Worm (Caenorhabditis elegans) whole organism, late embryonic: Measurements from ENCODE around the gene wdr-31.

Experiments
- C38D4.7 ChIP-seq: fragments of 200-800 bp; sonication (Bioruptor generic); optimal IDR thresholded peaks from 2 replicates; lab custom pipeline; 2018; ENCODE audit warnings: mild to moderate bottlenecking, missing genetic modification characterization, moderate library complexity, missing compliant biosample characterization
- K09A11.1 ChIP-seq: sonication (generic microtip); optimal IDR thresholded peaks from 2 replicates; lab custom pipeline; 2017; ENCODE audit warnings: antibody characterized with exemption, mild to moderate bottlenecking, missing genetic modification characterization, missing compliant biosample characterization; ENCODE audit not compliant: insufficient read depth
- T23F11.4 ChIP-seq: fragments of 200-800 bp; sonication (Bioruptor generic); optimal IDR thresholded peaks from 2 replicates; lab custom pipeline; 2018; ENCODE audit warnings: mild to moderate bottlenecking, missing genetic modification characterization, missing compliant biosample characterization
- Y22D7AL.16 ChIP-seq: sonication (generic microtip); optimal IDR thresholded peaks from 2 replicates; lab custom pipeline; 2016; ENCODE audit warnings: missing genetic modification characterization, missing compliant biosample characterization
- ahr-1 ChIP-seq: sonication (generic microtip); optimal IDR thresholded peaks from 2 replicates; lab custom pipeline; 2016; ENCODE audit warnings: missing genetic modification characterization, missing compliant biosample characterization
- ceh-2 ChIP-seq: sonication (generic microtip); optimal IDR thresholded peaks from 2 replicates; lab custom pipeline; 2016; ENCODE audit warnings: missing genotype, missing genetic modification characterization, missing compliant biosample characterization
- ceh-22 ChIP-seq: sonication (generic microtip); optimal IDR thresholded peaks from 2 replicates; lab custom pipeline; 2017; ENCODE audit warnings: missing biosample characterization, missing genetic modification characterization
- ceh-24 ChIP-seq: sonication (generic microtip); optimal IDR thresholded peaks from 2 replicates; lab custom pipeline; 2016; ENCODE audit warnings: mild to moderate bottlenecking, missing genetic modification characterization, missing compliant biosample characterization
- ceh-45 ChIP-seq: fragments of 200-800 bp; sonication (Bioruptor generic); IDR thresholded peaks from 2 replicates; pipeline ENCODE4 v1.3.6; 2022; ENCODE audit warnings: missing genetic modification reagents, missing genetic modification characterization, missing compliant biosample characterization
- ceh-9 ChIP-seq: sonication (generic microtip); optimal IDR thresholded peaks from 2 replicates; lab custom pipeline; 2016; ENCODE audit warnings: mild to moderate bottlenecking, missing genetic modification characterization, inconsistent platforms, missing compliant biosample characterization
- che-1 ChIP-seq: sonication (generic microtip); optimal IDR thresholded peaks from 2 replicates; lab custom pipeline; 2016; ENCODE audit warnings: mild to moderate bottlenecking, missing genetic modification characterization, missing compliant biosample characterization
- dmd-4 ChIP-seq: sonication (generic microtip); optimal IDR thresholded peaks from 2 replicates; lab custom pipeline; 2016; ENCODE audit warnings: borderline replicate concordance, missing genetic modification characterization, missing compliant biosample characterization
- dve-1 ChIP-seq: sonication (generic microtip); optimal IDR thresholded peaks from 2 replicates; lab custom pipeline; 2017; ENCODE audit warnings: antibody characterized with exemption, mild to moderate bottlenecking, missing genetic modification characterization, missing compliant biosample characterization
- elt-2 ChIP-seq: sonication (generic microtip); optimal IDR thresholded peaks from 2 replicates; lab custom pipeline; 2016; ENCODE audit warnings: missing genetic modification reagents, missing genetic modification characterization, missing compliant biosample characterization
- elt-4 ChIP-seq: sonication (generic microtip); optimal IDR thresholded peaks from 2 replicates; lab custom pipeline; 2016; ENCODE audit warnings: missing genetic modification characterization, missing compliant biosample characterization
- ets-4 ChIP-seq: sonication (generic microtip); optimal IDR thresholded peaks from 2 replicates; lab custom pipeline; 2016; ENCODE audit warnings: missing genetic modification characterization, missing compliant biosample characterization
- fkh-10 ChIP-seq: fragments of 150-350 bp; optimal IDR thresholded peaks from 2 replicates; lab custom pipeline; 2014; ENCODE audit warnings: missing biosample characterization, missing genetic modification reagents, missing genetic modification characterization
- fkh-6 ChIP-seq: sonication (generic microtip); optimal IDR thresholded peaks from 2 replicates; lab custom pipeline; 2016; ENCODE audit warnings: missing genetic modification characterization, missing compliant biosample characterization
- gmeb-2 ChIP-seq: sonication (generic microtip); optimal IDR thresholded peaks from 2 replicates; lab custom pipeline; 2016; ENCODE audit warnings: missing genetic modification characterization, inconsistent platforms, missing compliant biosample characterization
- hlh-13 ChIP-seq: fragments of 200-800 bp; sonication (Bioruptor generic); optimal IDR thresholded peaks from 2 replicates; lab custom pipeline; 2018; ENCODE audit warnings: mild to moderate bottlenecking, missing genetic modification characterization, missing compliant biosample characterization
- hlh-15 ChIP-seq: sonication (generic microtip); optimal IDR thresholded peaks from 2 replicates; lab custom pipeline; 2016; ENCODE audit warnings: missing genetic modification characterization, missing compliant biosample characterization
- hlh-6 ChIP-seq: sonication (generic microtip); optimal IDR thresholded peaks from 2 replicates; lab custom pipeline; 2016; ENCODE audit warnings: missing genotype, missing genetic modification characterization, missing compliant biosample characterization
- hlh-8 ChIP-seq: sonication (generic microtip); optimal IDR thresholded peaks from 2 replicates; lab custom pipeline; 2016; ENCODE audit warnings: missing genotype, missing genetic modification characterization, missing compliant biosample characterization
- lim-6 ChIP-seq: sonication (generic microtip); optimal IDR thresholded peaks from 2 replicates; lab custom pipeline; 2016; ENCODE audit warnings: missing genetic modification characterization, missing compliant biosample characterization
- lin-11 ChIP-seq: fragments of 200-800 bp; sonication (Bioruptor generic); optimal IDR thresholded peaks from 2 replicates; lab custom pipeline; 2018; ENCODE audit warnings: mild to moderate bottlenecking, missing genetic modification characterization, missing compliant biosample characterization
- mec-3 ChIP-seq: sonication (generic microtip); optimal IDR thresholded peaks from 2 replicates; lab custom pipeline; 2016; ENCODE audit warnings: borderline replicate concordance, missing genetic modification characterization, missing compliant biosample characterization
- nfya-1 ChIP-seq: sonication (generic microtip); optimal IDR thresholded peaks from 2 replicates; lab custom pipeline; 2017; ENCODE audit warnings: missing genetic modification characterization, mild to moderate bottlenecking, missing compliant biosample characterization, antibody characterized with exemption, moderate library complexity
- nhr-232 ChIP-seq: sonication (generic microtip); optimal IDR thresholded peaks from 2 replicates; lab custom pipeline; 2016; ENCODE audit warnings: missing genetic modification characterization, missing compliant biosample characterization
- npax-4 ChIP-seq: sonication (generic microtip); optimal IDR thresholded peaks from 2 replicates; lab custom pipeline; 2016; ENCODE audit warnings: missing genetic modification characterization, missing compliant biosample characterization
- pha-2 ChIP-seq: sonication (generic microtip); optimal IDR thresholded peaks from 2 replicates; lab custom pipeline; 2017; ENCODE audit warnings: mild to moderate bottlenecking, missing genetic modification characterization, missing compliant biosample characterization
- pha-4 ChIP-seq: fragments of 150-350 bp; optimal IDR thresholded peaks from 2 replicates; lab custom pipeline; 2018; ENCODE audit warnings: missing biosample characterization, missing genetic modification reagents, missing genetic modification characterization
- pqm-1 ChIP-seq: sonication (generic microtip); optimal IDR thresholded peaks from 2 replicates; lab custom pipeline; 2016; ENCODE audit warnings: missing genetic modification characterization, missing compliant biosample characterization
- ref-2 ChIP-seq: sonication (generic microtip); optimal IDR thresholded peaks from 2 replicates; lab custom pipeline; 2016; ENCODE audit warnings: missing genetic modification characterization, missing compliant biosample characterization
- sox-4 ChIP-seq: sonication (generic microtip); optimal IDR thresholded peaks from 2 replicates; lab custom pipeline; 2017; ENCODE audit warnings: mild to moderate bottlenecking, missing genetic modification characterization, inconsistent platforms, missing compliant biosample characterization
- ttx-3 ChIP-seq: sonication (generic microtip); optimal IDR thresholded peaks from 2 replicates; lab custom pipeline; 2016; ENCODE audit warnings: missing genetic modification reagents, missing genetic modification characterization, missing compliant biosample characterization
- unc-55 ChIP-seq: sonication (generic microtip); optimal IDR thresholded peaks from 2 replicates; lab custom pipeline; 2017; ENCODE audit warnings: missing biosample characterization, missing genetic modification reagents, missing genetic modification characterization
- unc-86 ChIP-seq: sonication (generic microtip); optimal IDR thresholded peaks from 2 replicates; lab custom pipeline; 2016; ENCODE audit warnings: missing genetic modification characterization, missing compliant biosample characterization
- zip-5 ChIP-seq: sonication (generic microtip); optimal IDR thresholded peaks from 2 replicates; lab custom pipeline; 2016; ENCODE audit warnings: missing genetic modification characterization, missing compliant biosample characterization

Gene wdr-31

ce11 chrII:2709942-2710341 is 25.1 kb downstream of the wdr-31 start, which contains the start of gene T05A8.1:
Gene T05A8.1 (minus strand): TSS chrII:2710042.
- no peak for TF ChIP-seq dve-1 (tag; lab: Kevin White, UChicago)
- no peak for TF ChIP-seq fkh-6 (tag; lab: Kevin White, UChicago)
- TF ChIP-seq unc-55 = no peak
- TF ChIP-seq ceh-9 (tag; lab: Kevin White, UChicago) = no peak
- TF ChIP-seq ceh-2 (tag; lab: Kevin White, UChicago) = no peak
- TF ChIP-seq ttx-3 = no peak
- TF ChIP-seq lim-6 = no peak
- TF ChIP-seq hlh-13 (GFP tag; lab: Kevin White, UChicago) = no peak
- TF ChIP-seq nhr-232 (tag; lab: Kevin White, UChicago) = no peak
- TF ChIP-seq ets-4 = no peak
- TF ChIP-seq unc-86 (tag; lab: Kevin White, UChicago) = no peak
- no peak for TF ChIP-seq ceh-24 (tag; lab: Kevin White, UChicago)
- TF ChIP-seq, all 69 proteins: peak for 0

ce11 chrII:2707872-2708271 is 27.2 kb downstream of the wdr-31 start, which contains the start of gene Y47G7B.2:
Gene Y47G7B.2 (minus strand): TSS chrII:2708014.
- TF ChIP-seq T23F11.4 (GFP tag; lab: Kevin White, UChicago) = no peak
- no peak for TF ChIP-seq mec-3 (tag; lab: Kevin White, UChicago)
- TF ChIP-seq pqm-1 = no peak
- no peak for TF ChIP-seq elt-2 (tag; lab: Kevin White, UChicago)
- TF ChIP-seq unc-86 (tag; lab: Kevin White, UChicago) = no peak
- no peak for TF ChIP-seq ets-4
- TF ChIP-seq hlh-8 = no peak
- no peak for TF ChIP-seq dmd-4 (tag; lab: Kevin White, UChicago)
- TF ChIP-seq K09A11.1 = no peak
- no peak for TF ChIP-seq ceh-22 (tag; lab: Kevin White, UChicago)
- TF ChIP-seq che-1 (tag; lab: Kevin White, UChicago) = no peak
- no peak for TF ChIP-seq ceh-45 (GFP tag; lab: Robert Waterston, UW)
- TF ChIP-seq elt-4 (tag; lab: Kevin White, UChicago) = no peak

- no peak for TF ChIP-seq lim-6
- TF ChIP-seq sox-4 (tag; lab: Kevin White, UChicago) = no peak
- TF ChIP-seq ceh-2 (tag; lab: Kevin White, UChicago) = no peak
- TF ChIP-seq pha-4 = no peak
These were observed 29.9 kb downstream of the wdr-31 start, which contains the start of gene srh-128 for ce11 chrII:2705200-2705599. Gene srh-128 (minus strand): TSS chrII:2705300.

ce11 chrII:2702757-2703156 is 32.3 kb downstream of the wdr-31 start, which contains the start of gene sri-60:
Gene sri-60 (minus strand): TSS chrII:2702857.
- TF ChIP-seq nfya-1 (tag; lab: Kevin White, UChicago) = no peak
- TF ChIP-seq lin-11 (tag; lab: Kevin White, UChicago) = no peak
- TF ChIP-seq hlh-15 = no peak
- TF ChIP-seq Y22D7AL.16 (tag; lab: Kevin White, UChicago) = no peak
- no peak for TF ChIP-seq gmeb-2
- TF ChIP-seq elt-4 (tag; lab: Kevin White, UChicago) = no peak
- TF ChIP-seq ceh-9 (tag; lab: Kevin White, UChicago) = no peak
- TF ChIP-seq ceh-45 (GFP tag; lab: Robert Waterston, UW) = no peak
- TF ChIP-seq ahr-1 (tag; lab: Kevin White, UChicago) = no peak
- no peak for TF ChIP-seq pha-2 (tag; lab: Kevin White, UChicago)
- no peak for TF ChIP-seq zip-5
- no peak for TF ChIP-seq C38D4.7
- no peak for TF ChIP-seq unc-55
- TF ChIP-seq ceh-24 (tag; lab: Kevin White, UChicago) = no peak
- TF ChIP-seq fkh-10 = no peak
- no peak for TF ChIP-seq npax-4 (tag; lab: Kevin White, UChicago)
- TF ChIP-seq hlh-6 (tag; lab: Kevin White, UChicago) = no peak
- TF ChIP-seq ref-2 (tag; lab: Kevin White, UChicago) = no peak
- TF ChIP-seq, all 69 proteins: peak for 0
